Worm (Caenorhabditis elegans): ENCODE measurements around the gene gsto-2.
A peak's percentile ranks its signal among the peaks of the same experiment; 100 is the strongest.

The gsto-2 gene

ce11 chrIII:8524773-8525172 is 29.8 kb upstream of the gsto-2 start, which contains the start of gene idpp-15:
Gene idpp-15 (plus strand): TSS chrIII:8525073.
- TF ChIP-seq pha-2 (tag; optimal IDR thresholded peaks at IDR 0.05), result no peak
- no peak for TF ChIP-seq ceh-2 (tag; optimal IDR thresholded peaks at IDR 0.05)
- no peak for TF ChIP-seq unc-55 (GFP tag; optimal IDR thresholded peaks at IDR 0.05)
- no peak for TF ChIP-seq Y22D7AL.16 (tag; optimal IDR thresholded peaks at IDR 0.05)
- TF ChIP-seq tbx-2 (tag; optimal IDR thresholded peaks at IDR 0.05), result no peak
- TF ChIP-seq odd-2 (tag; optimal IDR thresholded peaks at IDR 0.05), result no peak
- TF ChIP-seq ceh-9 (tag; optimal IDR thresholded peaks at IDR 0.05), result no peak
- no peak for TF ChIP-seq unc-86 (tag; optimal IDR thresholded peaks at IDR 0.05)
- no peak for TF ChIP-seq ceh-14 (tag; optimal IDR thresholded peaks at IDR 0.05)
- no peak for TF ChIP-seq ama-1 (optimal IDR thresholded peaks at IDR 0.05)
- no peak for TF ChIP-seq fkh-10 (GFP tag; optimal IDR thresholded peaks at IDR 0.05)
- TF ChIP-seq hlh-8 (tag; optimal IDR thresholded peaks at IDR 0.05), result no peak
- TF ChIP-seq ceh-45 (GFP tag; IDR thresholded peaks at IDR 0.05), result no peak
- TF ChIP-seq ceh-19 (GFP tag; optimal IDR thresholded peaks at IDR 0.05), result no peak
- no peak for TF ChIP-seq fkh-6 (tag; optimal IDR thresholded peaks at IDR 0.05)
- no peak for TF ChIP-seq elt-2 (tag; optimal IDR thresholded peaks at IDR 0.05)
- no peak for TF ChIP-seq hlh-30 (tag; optimal IDR thresholded peaks at IDR 0.05; ENCODE audit: insufficient read depth)
- no peak for TF ChIP-seq unc-3 (GFP tag; conservative IDR thresholded peaks at IDR 0.05)
- no peak for TF ChIP-seq unc-3 (tag; optimal IDR thresholded peaks at IDR 0.05)

- TF ChIP-seq zip-5 (tag; optimal IDR thresholded peaks at IDR 0.05), result peak; percentile 1
- no peak for TF ChIP-seq syd-9 (tag; optimal IDR thresholded peaks at IDR 0.05)
- TF ChIP-seq rnt-1 (tag; optimal IDR thresholded peaks at IDR 0.05), result peak; percentile 8
- TF ChIP-seq ceh-31 (tag; optimal IDR thresholded peaks at IDR 0.05), result peak; percentile 90
- no peak for TF ChIP-seq ahr-1 (tag; optimal IDR thresholded peaks at IDR 0.05)
- TF ChIP-seq ceh-2 (tag; optimal IDR thresholded peaks at IDR 0.05), result peak; percentile 75
- no peak for TF ChIP-seq ceh-9 (tag; optimal IDR thresholded peaks at IDR 0.05)
- TF ChIP-seq ama-1 (optimal IDR thresholded peaks at IDR 0.05), result peak; percentile 94
- no peak for TF ChIP-seq hlh-30 (tag; optimal IDR thresholded peaks at IDR 0.05; ENCODE audit: insufficient read depth)
- TF ChIP-seq unc-42 (tag; optimal IDR thresholded peaks at IDR 0.05), result peak; percentile 23
- TF ChIP-seq ets-4 (tag; optimal IDR thresholded peaks at IDR 0.05), result peak; percentile 78
- TF ChIP-seq unc-55 (GFP tag; optimal IDR thresholded peaks at IDR 0.05), result peak; percentile 57
- TF ChIP-seq sdc-2 (tag; optimal IDR thresholded peaks at IDR 0.05), result peak; percentile 2
- TF ChIP-seq gmeb-2 (tag; optimal IDR thresholded peaks at IDR 0.05), result peak; percentile 37
- TF ChIP-seq C08G9.2 (tag; optimal IDR thresholded peaks at IDR 0.05), result peak; percentile 82
- peak; percentile 39 for TF ChIP-seq lim-6 (tag; optimal IDR thresholded peaks at IDR 0.05)
- TF ChIP-seq fkh-6 (tag; optimal IDR thresholded peaks at IDR 0.05), result peak; percentile 46
- TF ChIP-seq tbx-7 (tag; optimal IDR thresholded peaks at IDR 0.05), result peak; percentile 63
- no peak for TF ChIP-seq odd-2 (tag; optimal IDR thresholded peaks at IDR 0.05)
- peak; percentile 46 for TF ChIP-seq ceh-34 (tag; optimal IDR thresholded peaks at IDR 0.05)
- TF ChIP-seq K09A11.1 (tag; optimal IDR thresholded peaks at IDR 0.05; ENCODE audit: insufficient read depth), result peak; percentile 14
- peak; percentile 58 for TF ChIP-seq ref-2 (tag; optimal IDR thresholded peaks at IDR 0.05)
- peak; percentile 100 for TF ChIP-seq nfya-1 (tag; optimal IDR thresholded peaks at IDR 0.05)
- TF ChIP-seq hlh-13 (GFP tag; optimal IDR thresholded peaks at IDR 0.05), result no peak
- no peak for TF ChIP-seq npax-4 (tag; optimal IDR thresholded peaks at IDR 0.05)
- peak; percentile 74 for TF ChIP-seq tbx-2 (tag; optimal IDR thresholded peaks at IDR 0.05)
- no peak for TF ChIP-seq ceh-24 (tag; optimal IDR thresholded peaks at IDR 0.05)
Observed at ce11 chrIII:8529002-8529401, 25.6 kb upstream of the gsto-2 start.

- TF ChIP-seq zip-5 (tag; optimal IDR thresholded peaks at IDR 0.05), result no peak
Observed at ce11 chrIII:8529772-8530171, 24.8 kb upstream of the gsto-2 start, which contains the start of gene ZC21.10. Gene ZC21.10 (plus strand): TSS chrIII:8530072.

- TF ChIP-seq madf-2 (tag; optimal IDR thresholded peaks at IDR 0.05) (no peak), unc-42 (tag; optimal IDR thresholded peaks at IDR 0.05) (peak; percentile 39)
Observed at ce11 chrIII:8533900-8534299, 20.7 kb upstream of the gsto-2 start.
